Worm (Caenorhabditis elegans) whole organism, L2 larva: ENCODE results near the gene ugt-18.
A peak's percentile ranks its signal among the peaks of the same experiment; 100 is the strongest.

Experiments
- F13H6.1 ChIP-seq: sonication (generic microtip); optimal IDR thresholded peaks from 2 replicates; lab custom pipeline; 2016; ENCODE audit warnings: missing genetic modification characterization, missing compliant biosample characterization
- R02D3.7 ChIP-seq: fragments of 150-350 bp; optimal IDR thresholded peaks from 2 replicates; lab custom pipeline; 2014; ENCODE audit warnings: missing biosample characterization, missing genetic modification characterization
- ama-1 ChIP-seq: fragments of 150-350 bp; optimal IDR thresholded peaks from 2 replicates; lab custom pipeline; 2018; ENCODE audit warnings: inconsistent platforms
- crh-2 ChIP-seq: sonication (generic microtip); optimal IDR thresholded peaks from 2 replicates; lab custom pipeline; 2017; ENCODE audit warnings: missing biosample characterization, missing genetic modification characterization
- gmeb-1 ChIP-seq: fragments of 150-350 bp; optimal IDR thresholded peaks from 2 replicates; lab custom pipeline; 2014; ENCODE audit warnings: missing biosample characterization, missing genetic modification characterization
- lin-11 ChIP-seq: fragments of 150-350 bp; sonication (generic microtip); optimal IDR thresholded peaks from 2 replicates; lab custom pipeline; 2014; ENCODE audit warnings: missing biosample characterization, missing genetic modification characterization, inconsistent platforms, mixed read lengths
- lsy-2 ChIP-seq, 2 experiments: fragments of 150-350 bp in 1 of 2; sonication (generic microtip) in 1 of 2; optimal IDR thresholded peaks; 2 replicates each; lab custom pipeline; 2014 to 2017; ENCODE audit warnings: missing biosample characterization in 2 of 2, missing genetic modification characterization in 2 of 2
- mdl-1 ChIP-seq, 2 experiments: fragments of 150-350 bp in 1 of 2; sonication (generic microtip) in 1 of 2; optimal IDR thresholded peaks; 2 replicates each; lab custom pipeline; 2017; ENCODE audit warnings: missing biosample characterization in 2 of 2, missing genetic modification characterization in 2 of 2
- nhr-129 ChIP-seq: fragments of 150-350 bp; optimal IDR thresholded peaks from 2 replicates; lab custom pipeline; 2014; ENCODE audit warnings: missing biosample characterization, missing genetic modification characterization
- nhr-23 ChIP-seq: fragments of 150-350 bp; optimal IDR thresholded peaks from 2 replicates; lab custom pipeline; 2014; ENCODE audit warnings: missing biosample characterization, missing genetic modification reagents, missing genetic modification characterization
- nhr-237 ChIP-seq: fragments of 150-350 bp; optimal IDR thresholded peaks from 2 replicates; lab custom pipeline; 2014; ENCODE audit warnings: missing biosample characterization, missing genetic modification characterization
- nhr-6 ChIP-seq: fragments of 150-350 bp; optimal IDR thresholded peaks from 2 replicates; lab custom pipeline; 2014; ENCODE audit warnings: missing biosample characterization, missing genetic modification characterization
- nhr-77 ChIP-seq: fragments of 150-350 bp; optimal IDR thresholded peaks from 2 replicates; lab custom pipeline; 2014; ENCODE audit warnings: missing biosample characterization, missing genetic modification characterization
- unc-39 ChIP-seq: fragments of 150-350 bp; optimal IDR thresholded peaks from 2 replicates; lab custom pipeline; 2014; ENCODE audit warnings: missing biosample characterization, missing genetic modification characterization
- unc-62 ChIP-seq: fragments of 150-350 bp; optimal IDR thresholded peaks from 2 replicates; lab custom pipeline; 2014; ENCODE audit warnings: missing biosample characterization, missing genetic modification reagents, missing genetic modification characterization
- ztf-1 ChIP-seq: fragments of 200-800 bp; sonication (Bioruptor generic); conservative IDR thresholded peaks from 2 replicates; pipeline ENCODE4 v1.3.6; 2022; ENCODE audit warnings: missing genetic modification characterization, missing compliant biosample characterization
- ztf-11 ChIP-seq: sonication (generic microtip); optimal IDR thresholded peaks from 2 replicates; lab custom pipeline; 2017; ENCODE audit warnings: missing biosample characterization, missing genetic modification characterization

ugt-18 gene

ce11 chrV:12870740-12871139 is 50.7 kb downstream of the ugt-18 start:
- TF ChIP-seq gmeb-1 = no peak
- peak; percentile 17 for TF ChIP-seq nhr-129
- peak; percentile 40 for TF ChIP-seq F13H6.1 (tag; lab: Kevin White, UChicago)
- TF ChIP-seq R02D3.7 = no peak
- TF ChIP-seq nhr-6 (tag; lab: Kevin White, UChicago) = no peak

DNA sequence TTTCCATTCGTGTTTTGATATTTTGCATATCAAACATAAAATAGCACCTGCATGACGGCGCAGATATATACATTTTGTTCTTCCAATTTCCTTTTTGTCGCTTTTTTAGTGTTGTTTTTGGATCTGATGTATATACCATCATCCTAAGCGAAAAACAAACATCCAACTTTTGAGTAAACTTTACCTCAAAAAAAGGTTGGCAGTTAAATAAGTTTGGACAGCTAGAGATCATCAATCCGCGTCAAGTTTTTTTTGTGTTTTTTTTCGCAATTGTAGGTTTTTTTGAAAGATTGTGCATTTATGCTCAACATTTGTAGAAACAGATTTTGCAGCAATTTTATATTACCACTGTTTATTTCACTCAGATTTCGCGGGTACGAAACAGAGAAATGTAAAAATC is 51.7 kb downstream of the ugt-18 start, which contains the start of gene bus-19:
Gene bus-19 (plus strand): TSS at position 301 of the 400 bp plus-strand sequence.
- TF ChIP-seq nhr-23 (tag; lab: Kevin White, UChicago) (no peak), nhr-77 (tag; lab: Kevin White, UChicago) (no peak), ztf-11 (tag; lab: Kevin White, UChicago) (no peak), nhr-237 (tag; lab: Kevin White, UChicago) (no peak), ztf-1 (GFP tag; lab: Robert Waterston, UW) (no peak), unc-39 (tag; lab: Kevin White, UChicago) (no peak), mdl-1 (tag; optimal IDR thresholded peaks at IDR 0.05; lab: Kevin White, UChicago) (no peak), unc-62 (GFP tag; lab: Kevin White, UChicago) (no peak), ama-1 (lab: Kevin White, UChicago) (no peak), lsy-2 (tag; optimal IDR thresholded peaks at IDR 0.05; lab: Kevin White, UChicago) (no peak), lin-11 (no peak), crh-2 (tag; lab: Kevin White, UChicago) (no peak)
